Fruit fly (Drosophila melanogaster) whole organism, adult: ENCODE results near the gene Grx1.

ENCODE experiments used
- CG11617 ChIP-seq: fragments of 200-800 bp; sonication (Bioruptor generic); optimal IDR thresholded peaks from 2 replicates; lab custom pipeline; 2017; ENCODE audit warnings: mild to moderate bottlenecking, missing biosample characterization, missing genetic modification reagents, missing genetic modification characterization
- CG12768 ChIP-seq: fragments of 200-800 bp; sonication (Bioruptor generic); optimal IDR thresholded peaks from 2 replicates; lab custom pipeline; 2017; ENCODE audit warnings: missing biosample characterization, missing genetic modification characterization, mild to moderate bottlenecking, moderate library complexity, missing genetic modification reagents
- CG14711 ChIP-seq: fragments of 200-800 bp; sonication (Bioruptor generic); optimal IDR thresholded peaks from 2 replicates; lab custom pipeline; 2018; ENCODE audit warnings: missing biosample characterization, mild to moderate bottlenecking, missing genetic modification characterization, moderate library complexity
- CG1620 ChIP-seq: fragments of 200-800 bp; sonication (Bioruptor generic); optimal IDR thresholded peaks from 2 replicates; lab custom pipeline; 2016; ENCODE audit warnings: missing biosample characterization, missing genetic modification characterization
- CG33017 ChIP-seq: fragments of 200-800 bp; sonication (Bioruptor generic); optimal IDR thresholded peaks from 2 replicates; lab custom pipeline; 2018; ENCODE audit warnings: missing biosample characterization, mild to moderate bottlenecking, missing genetic modification characterization, moderate library complexity
- CG5204 ChIP-seq: fragments of 200-800 bp; sonication (Bioruptor generic); optimal IDR thresholded peaks from 2 replicates; lab custom pipeline; 2016; ENCODE audit warnings: missing biosample characterization, missing genetic modification characterization
- CG7045 ChIP-seq: fragments of 200-800 bp; sonication (Bioruptor generic); optimal IDR thresholded peaks from 2 replicates; lab custom pipeline; 2017; ENCODE audit warnings: missing biosample characterization, mild to moderate bottlenecking, missing genetic modification characterization
- CG7101 ChIP-seq: fragments of 200-800 bp; sonication (Bioruptor generic); optimal IDR thresholded peaks from 2 replicates; lab custom pipeline; 2018; ENCODE audit warnings: missing biosample characterization, mild to moderate bottlenecking, missing genetic modification characterization, moderate library complexity
- Clk ChIP-seq: fragments of 200-800 bp; sonication (Bioruptor generic); optimal IDR thresholded peaks from 2 replicates; lab custom pipeline; 2017; ENCODE audit warnings: missing biosample characterization, missing genetic modification characterization
- Crg-1 ChIP-seq: fragments of 200-800 bp; sonication (Bioruptor generic); optimal IDR thresholded peaks from 2 replicates; lab custom pipeline; 2016; ENCODE audit warnings: missing biosample characterization, missing genetic modification characterization
- Hr96 ChIP-seq: fragments of 200-800 bp; sonication (Bioruptor generic); optimal IDR thresholded peaks from 2 replicates; lab custom pipeline; 2016; ENCODE audit warnings: missing biosample characterization, missing genetic modification characterization
- Mnt ChIP-seq: fragments of 200-800 bp; sonication (Bioruptor generic); optimal IDR thresholded peaks from 2 replicates; lab custom pipeline; 2016; ENCODE audit warnings: missing biosample characterization, mild to moderate bottlenecking, missing genetic modification characterization
- bab1 ChIP-seq: fragments of 200-800 bp; sonication (Bioruptor generic); optimal IDR thresholded peaks from 3 replicates; lab custom pipeline; 2019; ENCODE audit warnings: missing biosample characterization, mild to moderate bottlenecking, missing genetic modification characterization, moderate library complexity
- cic ChIP-seq: fragments of 200-800 bp; sonication (Bioruptor generic); optimal IDR thresholded peaks from 2 replicates; lab custom pipeline; 2017; ENCODE audit warnings: missing biosample characterization, mild to moderate bottlenecking, missing genetic modification characterization, moderate library complexity
- cnc ChIP-seq, 2 experiments: fragments of >200 bp; optimal IDR thresholded peaks; 2 replicates each; lab custom pipeline; 2017
- kay ChIP-seq: fragments of 200-800 bp; sonication (Bioruptor generic); peaks from one replicate; lab custom pipeline; 2016; ENCODE audit warnings: missing biosample characterization, missing genetic modification characterization, borderline replicate concordance
- ovo ChIP-seq: fragments of 200-800 bp; sonication (Bioruptor generic); optimal IDR thresholded peaks from 2 replicates; lab custom pipeline; 2016; ENCODE audit warnings: missing biosample characterization, missing genetic modification characterization
- pad ChIP-seq: fragments of 200-800 bp; sonication (Bioruptor generic); optimal IDR thresholded peaks from 3 replicates; lab custom pipeline; 2017; ENCODE audit warnings: missing biosample characterization, missing genetic modification characterization, mild to moderate bottlenecking, moderate library complexity, missing genetic modification reagents
- tj ChIP-seq: fragments of 200-800 bp; sonication (Bioruptor generic); optimal IDR thresholded peaks from 3 replicates; lab custom pipeline; 2017; ENCODE audit warnings: missing biosample characterization, mild to moderate bottlenecking, missing genetic modification characterization, moderate library complexity
- toe ChIP-seq: fragments of 200-800 bp; sonication (Bioruptor generic); optimal IDR thresholded peaks from 2 replicates; lab custom pipeline; 2016; ENCODE audit warnings: missing biosample characterization, missing genetic modification characterization

Grx1 gene

DNA sequence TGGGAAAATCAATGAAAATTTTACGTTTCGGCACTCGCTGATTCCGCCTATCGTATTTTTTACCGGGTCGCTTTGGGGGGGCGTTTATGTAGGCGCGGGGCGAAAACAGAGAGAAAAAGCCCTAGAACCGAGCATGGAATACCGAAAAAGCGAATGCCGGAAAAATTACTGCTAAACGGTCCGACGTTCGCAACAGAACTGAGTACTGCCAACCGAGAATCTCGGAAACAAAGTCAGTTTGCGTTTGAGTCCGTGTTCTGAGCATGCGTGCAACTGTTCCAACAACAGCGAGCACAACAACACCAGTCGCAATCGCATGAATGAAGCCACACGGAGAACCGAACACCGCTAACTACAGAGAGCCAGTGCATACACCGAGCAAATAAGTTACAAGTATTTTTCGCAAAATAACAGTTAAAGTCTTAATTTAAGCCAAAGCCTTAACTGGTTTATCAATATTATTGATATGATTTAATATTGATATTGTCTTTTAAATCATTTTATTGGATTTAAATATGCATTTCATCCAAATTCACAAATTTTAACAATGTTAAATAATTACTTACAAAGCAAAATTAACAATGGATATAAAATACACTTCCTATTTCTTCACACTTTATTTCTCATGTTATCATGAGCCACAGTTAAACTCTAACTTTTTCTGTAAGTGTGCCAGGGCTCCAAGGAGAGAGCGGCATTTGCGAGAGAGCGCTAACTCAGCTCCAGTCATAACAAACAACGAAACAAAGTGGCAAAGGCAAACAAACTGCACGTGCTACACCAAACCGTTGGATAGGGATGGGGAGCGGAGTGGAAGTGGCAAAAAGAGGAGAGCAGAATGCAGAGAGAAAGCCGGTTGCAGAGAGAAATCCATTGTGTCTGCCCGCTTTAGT lies 21.5 kb downstream of the Grx1 start, which contains the start of gene CG3961:
TSS of gene CG3961 (minus strand) at position 201 of the 893 bp plus-strand sequence.
- TF ChIP-seq CG11617 (GFP tag; lab: Kevin White, UChicago) (peak; percentile 98), CG7101 (tag; lab: Kevin White, UChicago) (peak; percentile 91), Crg-1 (GFP tag; lab: Kevin White, UChicago) (peak; percentile 76), cnc (optimal IDR thresholded peaks at IDR 0.05; lab: Kevin White, UChicago) (no peak), CG5204 (GFP tag; lab: Kevin White, UChicago) (peak; percentile 93), Clk (peak; percentile 84), Hr96 (GFP tag; lab: Kevin White, UChicago) (peak; percentile 80), ovo (GFP tag; lab: Kevin White, UChicago) (peak; percentile 82), CG33017 (tag; lab: Kevin White, UChicago) (peak; percentile 94), CG12768 (GFP tag; lab: Kevin White, UChicago) (peak; percentile 94), pad (peak; percentile 89), cic (GFP tag; lab: Kevin White, UChicago) (peak; percentile 93), tj (GFP tag; lab: Kevin White, UChicago) (peak; percentile 90), toe (peak; percentile 91), CG1620 (peak; percentile 83), kay (GFP tag; lab: Kevin White, UChicago) (peak; percentile 90), Mnt (GFP tag; lab: Kevin White, UChicago) (peak; percentile 84), bab1 (GFP tag; lab: Kevin White, UChicago) (peak; percentile 93), CG7045 (GFP tag; lab: Kevin White, UChicago) (peak; percentile 97), CG14711 (tag; lab: Kevin White, UChicago) (peak; percentile 87)

DNA sequence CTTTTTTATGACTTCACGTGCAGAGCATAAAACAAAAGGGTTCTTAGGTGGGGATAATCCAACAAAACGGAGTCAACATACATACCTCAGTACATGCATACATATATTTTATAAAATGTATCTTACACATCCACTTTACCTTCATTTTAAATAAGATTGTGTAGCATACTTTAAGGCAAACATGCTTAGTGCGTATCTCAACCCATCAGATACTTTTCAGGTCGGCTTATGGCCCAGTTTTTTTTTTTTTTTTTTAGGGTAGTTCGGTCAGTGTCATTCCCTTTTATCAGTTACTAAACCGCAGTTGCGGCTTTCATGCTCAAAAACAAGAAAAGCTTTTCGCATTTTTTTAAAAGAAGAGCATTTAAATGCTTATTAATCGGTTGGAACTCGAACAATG lies 23.0 kb downstream of the Grx1 start, which contains the start of gene NijB:
TSS of gene NijB (plus strand) at position 398 of the 400 bp plus-strand sequence.
- TF ChIP-seq pad = no peak
- TF ChIP-seq Hr96 (GFP tag; lab: Kevin White, UChicago) = no peak
- TF ChIP-seq kay (GFP tag; lab: Kevin White, UChicago) = no peak
- no peak for TF ChIP-seq cic (GFP tag; lab: Kevin White, UChicago)
- TF ChIP-seq CG7101 (tag; lab: Kevin White, UChicago) = no peak
- no peak for TF ChIP-seq Crg-1 (GFP tag; lab: Kevin White, UChicago)

DNA sequence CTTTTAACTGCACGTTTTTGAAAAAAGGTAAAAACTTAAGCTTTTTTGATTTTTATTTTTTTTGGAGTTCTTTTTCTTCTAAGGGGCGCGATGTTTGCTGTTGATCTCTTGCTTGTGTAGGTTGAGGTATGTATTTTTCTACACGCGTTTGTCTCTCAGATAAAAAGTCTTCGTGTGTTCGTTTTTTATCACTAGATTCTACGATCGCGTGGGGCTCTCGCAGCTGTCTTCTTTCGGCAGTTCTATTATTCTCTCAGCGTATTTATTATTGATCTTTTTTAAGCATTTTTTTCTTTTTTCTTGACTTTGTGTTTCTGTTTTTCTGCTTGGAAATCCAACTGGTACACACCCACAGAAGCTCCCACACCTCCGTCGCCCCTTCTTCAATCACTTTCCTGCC lies 26.0 kb downstream of the Grx1 start:
- TF ChIP-seq Crg-1 (GFP tag; lab: Kevin White, UChicago) = no peak
- peak; percentile 26 for TF ChIP-seq pad
- TF ChIP-seq Mnt (GFP tag; lab: Kevin White, UChicago) = no peak
- TF ChIP-seq CG7101 (tag; lab: Kevin White, UChicago) = no peak
- peak; percentile 14 for TF ChIP-seq cic (GFP tag; lab: Kevin White, UChicago)

DNA sequence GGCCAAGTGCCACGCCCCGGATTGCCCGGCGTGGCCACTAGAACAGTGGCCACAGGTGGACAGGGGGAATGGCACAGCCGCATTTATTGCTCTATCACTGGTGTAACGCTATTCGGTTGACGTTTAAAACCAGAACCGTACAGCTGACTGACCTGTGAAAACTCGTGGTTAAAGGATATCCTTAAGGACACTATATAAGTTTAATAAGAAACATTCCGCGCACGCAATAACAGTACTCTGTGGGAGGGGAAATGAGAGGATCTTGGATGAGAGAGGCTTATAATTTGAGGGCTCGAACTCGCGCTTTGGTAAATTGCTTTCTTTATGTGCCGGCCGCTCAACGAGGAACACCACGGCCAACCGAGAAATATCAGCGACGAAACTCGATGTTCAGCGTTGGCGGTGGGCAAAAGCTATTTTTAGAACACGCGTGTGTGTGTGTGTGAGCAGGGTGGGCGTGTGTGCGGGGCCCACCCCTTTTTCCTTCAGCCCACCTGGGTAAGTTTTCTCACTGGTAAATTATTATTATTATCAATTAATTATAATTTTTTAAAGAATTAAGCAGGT lies 27.4 kb downstream of the Grx1 start:
- TF ChIP-seq Crg-1 (GFP tag; lab: Kevin White, UChicago) (no peak), cnc (optimal IDR thresholded peaks at IDR 0.05; lab: Kevin White, UChicago) (no peak), CG12768 (GFP tag; lab: Kevin White, UChicago) (peak; percentile 4), cic (GFP tag; lab: Kevin White, UChicago) (peak; percentile 28), pad (peak; percentile 92)

DNA sequence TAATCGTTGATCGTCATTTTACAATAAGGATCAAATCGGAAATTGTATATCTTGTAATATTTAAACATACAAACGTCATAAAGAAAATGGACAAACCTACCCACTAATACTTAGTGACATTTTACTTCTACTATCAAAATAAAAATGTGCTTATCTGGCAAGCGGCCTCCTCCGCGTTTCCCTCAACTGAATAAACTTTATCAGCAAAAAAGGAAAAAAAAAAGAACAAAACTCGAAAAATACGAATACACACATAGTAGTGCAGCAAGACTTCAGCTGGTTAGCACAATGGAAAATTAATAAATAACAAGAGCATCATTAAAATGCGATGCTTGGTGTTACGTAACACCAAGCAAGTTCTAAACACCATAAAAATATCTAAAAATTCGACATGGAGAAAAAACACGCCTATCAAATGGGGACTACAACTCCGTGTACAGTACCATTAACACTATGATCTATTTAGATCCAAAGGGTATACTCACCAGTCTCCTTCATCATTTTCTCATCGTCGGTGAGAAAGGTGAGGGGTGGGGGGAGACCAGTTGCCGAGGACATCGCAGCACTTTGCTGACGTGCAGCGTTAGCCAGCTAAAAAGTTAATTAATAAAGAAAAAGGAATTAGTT lies 28.5 kb downstream of the Grx1 start:
- TF ChIP-seq Mnt (GFP tag; lab: Kevin White, UChicago) (no peak), CG14711 (tag; lab: Kevin White, UChicago) (no peak), bab1 (GFP tag; lab: Kevin White, UChicago) (no peak), ovo (GFP tag; lab: Kevin White, UChicago) (no peak), Clk (no peak), cnc (optimal IDR thresholded peaks at IDR 0.05; lab: Kevin White, UChicago) (no peak), tj (GFP tag; lab: Kevin White, UChicago) (peak; percentile 95), pad (peak; percentile 31), CG12768 (GFP tag; lab: Kevin White, UChicago) (no peak), Crg-1 (GFP tag; lab: Kevin White, UChicago) (no peak), kay (GFP tag; lab: Kevin White, UChicago) (no peak), CG33017 (tag; lab: Kevin White, UChicago) (no peak), CG7101 (tag; lab: Kevin White, UChicago) (no peak), cic (GFP tag; lab: Kevin White, UChicago) (peak; percentile 49)

DNA sequence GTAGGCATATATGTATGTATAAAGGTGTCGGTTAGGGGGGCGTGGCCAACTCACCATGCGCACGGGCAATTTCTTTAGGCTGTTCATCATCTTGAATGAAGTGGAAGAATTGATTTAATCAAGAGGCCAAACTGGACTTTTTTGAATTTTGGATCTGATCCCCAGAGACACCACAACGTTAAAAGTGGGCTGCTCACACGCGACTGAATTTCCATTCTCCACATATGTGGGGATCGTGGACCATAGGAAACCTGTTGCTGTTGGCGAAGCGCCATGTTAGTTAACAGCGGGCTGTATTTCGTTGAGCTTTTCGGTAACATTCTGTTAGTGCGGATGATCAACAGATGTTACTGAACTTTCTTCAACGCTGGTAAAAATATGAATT lies 29.0 kb downstream of the Grx1 start, which contains the start of gene CG3902:
TSS of gene CG3902 (minus strand) at position 208 of the 385 bp plus-strand sequence.
- no peak for TF ChIP-seq CG14711 (tag; lab: Kevin White, UChicago)
- peak; percentile 61 for TF ChIP-seq cic (GFP tag; lab: Kevin White, UChicago)
- peak; percentile 29 for TF ChIP-seq Hr96 (GFP tag; lab: Kevin White, UChicago)
- TF ChIP-seq Mnt (GFP tag; lab: Kevin White, UChicago) = peak; percentile 85
- peak; percentile 54 for TF ChIP-seq bab1 (GFP tag; lab: Kevin White, UChicago)
- TF ChIP-seq CG33017 (tag; lab: Kevin White, UChicago) = peak; percentile 72
- TF ChIP-seq CG7045 (GFP tag; lab: Kevin White, UChicago) = no peak
- peak; percentile 45 for TF ChIP-seq Crg-1 (GFP tag; lab: Kevin White, UChicago)
- peak; percentile 3 for TF ChIP-seq pad
- TF ChIP-seq CG7101 (tag; lab: Kevin White, UChicago) = peak; percentile 45
- peak; percentile 2 for TF ChIP-seq toe
- TF ChIP-seq ovo (GFP tag; lab: Kevin White, UChicago) = no peak
